Fruit fly (Drosophila melanogaster) whole organism, wandering third instar larva: ENCODE data around the gene CG32767.

Experiments
- Abd-B ChIP-seq: fragments of >200 bp; optimal IDR thresholded peaks from 2 replicates; lab custom pipeline; 2017; ENCODE audit warnings: missing biosample characterization, missing genetic modification characterization
- CG32264 ChIP-seq: fragments of 200-800 bp; sonication (Bioruptor generic); optimal IDR thresholded peaks from 2 replicates; lab custom pipeline; 2016; ENCODE audit warnings: missing biosample characterization, missing genetic modification characterization
- CG9705 ChIP-seq: fragments of 200-800 bp; sonication (Bioruptor generic); optimal IDR thresholded peaks from 2 replicates; lab custom pipeline; 2018; ENCODE audit warnings: missing biosample characterization, mild to moderate bottlenecking, missing genetic modification characterization
- CrebA ChIP-seq: fragments of 200-800 bp; sonication (Bioruptor generic); optimal IDR thresholded peaks from 2 replicates; lab custom pipeline; 2016; ENCODE audit warnings: missing biosample characterization, mild to moderate bottlenecking, missing genetic modification characterization, borderline replicate concordance
- Dfd ChIP-seq: fragments of >200 bp; optimal IDR thresholded peaks from 2 replicates; lab custom pipeline; 2017; ENCODE audit warnings: missing biosample characterization, missing genetic modification characterization
- Dif ChIP-seq: fragments of 200-275, 200-300 bp; sonication (Bioruptor generic); optimal IDR thresholded peaks from 2 replicates; lab custom pipeline; 2018; ENCODE audit warnings: missing biosample characterization, missing genetic modification characterization; ENCODE audit not compliant: partially characterized antibody
- GATAd ChIP-seq: sonication (Bioruptor generic); optimal IDR thresholded peaks from 2 replicates; lab custom pipeline; 2016; ENCODE audit warnings: missing biosample characterization, missing genetic modification characterization
- HLH106 ChIP-seq: fragments of 200-800 bp; optimal IDR thresholded peaks from 3 replicates; lab custom pipeline; 2019; ENCODE audit warnings: missing biosample characterization, mild to moderate bottlenecking, missing genetic modification characterization, moderate library complexity
- Hnf4 ChIP-seq: fragments of 200-800 bp; sonication (Bioruptor generic); optimal IDR thresholded peaks from 2 replicates; lab custom pipeline; 2016; ENCODE audit warnings: missing biosample characterization, mild to moderate bottlenecking, missing genetic modification characterization
- Hr78 ChIP-seq: fragments of >200 bp; optimal IDR thresholded peaks from 2 replicates; lab custom pipeline; 2017; ENCODE audit warnings: missing biosample characterization, missing genetic modification characterization
- Hr83 ChIP-seq: fragments of 200-300 bp; sonication (Bioruptor generic); optimal IDR thresholded peaks from 2 replicates; lab custom pipeline; 2016; ENCODE audit warnings: missing biosample characterization, mild to moderate bottlenecking, missing genetic modification characterization, moderate library complexity; ENCODE audit not compliant: poor library complexity, severe bottlenecking
- Jra ChIP-seq: sonication (Bioruptor generic); optimal IDR thresholded peaks from 2 replicates; lab custom pipeline; 2016; ENCODE audit warnings: missing biosample characterization, missing genetic modification characterization
- Mio ChIP-seq: sonication (Bioruptor generic); optimal IDR thresholded peaks from 2 replicates; lab custom pipeline; 2016; ENCODE audit warnings: missing biosample characterization, missing genetic modification characterization
- Myc ChIP-seq: fragments of >200 bp; optimal IDR thresholded peaks from 2 replicates; lab custom pipeline; 2017
- N ChIP-seq: fragments of >200 bp; optimal IDR thresholded peaks from 2 replicates; lab custom pipeline; 2018; ENCODE audit warnings: missing biosample characterization, missing external identifiers, missing genetic modification characterization
- OdsH ChIP-seq: fragments of 200-800 bp; sonication (Bioruptor generic); optimal IDR thresholded peaks from 2 replicates; lab custom pipeline; 2016; ENCODE audit warnings: missing biosample characterization, mild to moderate bottlenecking, missing genetic modification characterization
- Rel ChIP-seq, 2 experiments: fragments of 200-800 bp; sonication (Bioruptor generic) in 1 of 2; optimal IDR thresholded peaks; 2 replicates in 1 of 2; 3 replicates in 1 of 2; lab custom pipeline; 2016 to 2019; ENCODE audit warnings: mild to moderate bottlenecking in 2 of 2, missing biosample characterization in 2 of 2, missing genetic modification characterization in 2 of 2, moderate library complexity in 1 of 2
- Sp1 ChIP-seq: fragments of 200-800 bp; sonication (Bioruptor generic); optimal IDR thresholded peaks from 3 replicates; lab custom pipeline; 2019; ENCODE audit warnings: missing biosample characterization, mild to moderate bottlenecking, missing genetic modification characterization, moderate library complexity
- Vsx2 ChIP-seq: fragments of 200-300, 225-300 bp; sonication (Bioruptor generic); optimal IDR thresholded peaks from 2 replicates; lab custom pipeline; 2018; ENCODE audit warnings: missing biosample characterization, missing genetic modification characterization; ENCODE audit not compliant: partially characterized antibody
- br ChIP-seq: fragments of 200-800 bp; sonication (Bioruptor generic); optimal IDR thresholded peaks from 2 replicates; lab custom pipeline; 2016; ENCODE audit warnings: missing biosample characterization, missing genetic modification characterization
- brk ChIP-seq: fragments of 200-800 bp; sonication (Bioruptor generic); optimal IDR thresholded peaks from 2 replicates; lab custom pipeline; 2016; ENCODE audit warnings: missing biosample characterization, mild to moderate bottlenecking, missing genetic modification characterization
- dl ChIP-seq, 2 experiments: fragments of 175-275, 200-275 bp in 1 of 2; fragments of 200-275 bp in 1 of 2; sonication (Bioruptor generic); optimal IDR thresholded peaks; lab custom pipeline; 2018; ENCODE audit warnings: mild to moderate bottlenecking in 2 of 2, missing biosample characterization in 2 of 2, missing genetic modification characterization in 2 of 2, moderate library complexity in 2 of 2; ENCODE audit not compliant: partially characterized antibody in 2 of 2, insufficient read depth in 1 of 2
- dmrt93B ChIP-seq: fragments of 200-800 bp; sonication (Bioruptor generic); optimal IDR thresholded peaks from 2 replicates; lab custom pipeline; 2018; ENCODE audit warnings: missing biosample characterization, mild to moderate bottlenecking, missing genetic modification characterization
- dsf ChIP-seq: sonication (Bioruptor generic); optimal IDR thresholded peaks from 2 replicates; lab custom pipeline; 2016; ENCODE audit warnings: missing biosample characterization, missing genetic modification characterization, borderline replicate concordance
- ey ChIP-seq: fragments of 200-800 bp; sonication (Bioruptor generic); optimal IDR thresholded peaks from 2 replicates; lab custom pipeline; 2016; ENCODE audit warnings: missing biosample characterization, missing genetic modification characterization
- foxo ChIP-seq, 2 experiments: fragments of 200-800 bp; sonication (Bioruptor generic); optimal IDR thresholded peaks; 2 replicates in 1 of 2; 3 replicates in 1 of 2; lab custom pipeline; 2016 to 2017; ENCODE audit warnings: missing biosample characterization in 2 of 2, missing genetic modification characterization in 2 of 2
- fru ChIP-seq: fragments of 200-800 bp; sonication (Bioruptor generic); optimal IDR thresholded peaks from 3 replicates; lab custom pipeline; 2016; ENCODE audit warnings: missing biosample characterization, mild to moderate bottlenecking, missing genetic modification characterization
- h ChIP-seq: fragments of 200-800 bp; sonication (Bioruptor generic); optimal IDR thresholded peaks from 3 replicates; lab custom pipeline; 2016; ENCODE audit warnings: missing biosample characterization, mild to moderate bottlenecking, missing genetic modification characterization
- jim ChIP-seq: fragments of 175-275, 200-325 bp; sonication (Bioruptor generic); optimal IDR thresholded peaks from 2 replicates; lab custom pipeline; 2016; ENCODE audit warnings: missing biosample characterization, mild to moderate bottlenecking, missing genetic modification characterization
- lola ChIP-seq: fragments of >200 bp; optimal IDR thresholded peaks from 2 replicates; lab custom pipeline; 2017; ENCODE audit warnings: missing biosample characterization, missing genetic modification characterization
- pan ChIP-seq: fragments of >200 bp; optimal IDR thresholded peaks from 2 replicates; lab custom pipeline; 2017
- psq ChIP-seq: fragments of 200-800 bp; sonication (Bioruptor generic); optimal IDR thresholded peaks from 3 replicates; lab custom pipeline; 2017; ENCODE audit warnings: missing biosample characterization, mild to moderate bottlenecking, missing genetic modification characterization, moderate library complexity
- rgr ChIP-seq: fragments of 200-800 bp; sonication (Bioruptor generic); optimal IDR thresholded peaks from 3 replicates; lab custom pipeline; 2016; ENCODE audit warnings: missing biosample characterization, mild to moderate bottlenecking, missing genetic modification characterization
- sage ChIP-seq: fragments of 200-800 bp; sonication (Bioruptor generic); optimal IDR thresholded peaks from 2 replicates; lab custom pipeline; 2016; ENCODE audit warnings: missing biosample characterization, mild to moderate bottlenecking, missing genetic modification characterization
- sv ChIP-seq: fragments of 200-800 bp; sonication (Bioruptor generic); optimal IDR thresholded peaks from 3 replicates; lab custom pipeline; 2016; ENCODE audit warnings: missing biosample characterization, missing genetic modification characterization
- tai ChIP-seq: sonication (Bioruptor generic); optimal IDR thresholded peaks from 2 replicates; lab custom pipeline; 2016; ENCODE audit warnings: missing biosample characterization, missing genetic modification characterization
- usp ChIP-seq: fragments of >200 bp; optimal IDR thresholded peaks from 2 replicates; lab custom pipeline; 2017; ENCODE audit warnings: missing biosample characterization, missing genetic modification characterization
- woc ChIP-seq: sonication (Bioruptor generic); optimal IDR thresholded peaks from 2 replicates; lab custom pipeline; 2016; ENCODE audit warnings: missing biosample characterization, mild to moderate bottlenecking, missing genetic modification characterization

CG32767 gene

DNA sequence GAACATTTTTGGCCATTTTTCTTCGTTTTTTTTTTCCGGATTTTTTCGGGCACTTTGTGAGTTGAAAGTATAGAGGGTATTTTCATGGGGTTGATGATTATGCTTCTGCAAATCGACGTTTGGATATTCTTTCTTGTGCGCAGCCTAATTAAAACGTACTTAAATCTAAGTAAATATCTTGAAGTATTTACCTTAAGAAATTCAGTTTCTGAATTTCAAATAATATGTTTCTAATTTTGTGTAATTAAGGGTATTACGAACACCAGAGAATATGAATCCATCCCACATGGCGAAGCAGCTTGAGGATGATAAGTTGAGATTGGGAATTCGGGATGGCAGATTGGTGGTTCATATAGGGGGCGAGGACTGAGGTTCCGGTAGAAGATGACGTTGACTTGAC lies 57.9 kb downstream of the CG32767 start:
- TF ChIP-seq Sp1 (GFP tag; lab: Kevin White, UChicago) (peak; percentile 63), ey (peak; percentile 41), usp (no peak), OdsH (GFP tag; lab: Kevin White, UChicago) (peak; percentile 60), h (GFP tag; lab: Kevin White, UChicago) (peak; percentile 64), br (GFP tag; lab: Kevin White, UChicago) (peak; percentile 26), Rel (GFP tag; optimal IDR thresholded peaks at IDR 0.05; lab: Kevin White, UChicago) (no peak), Rel (tag; optimal IDR thresholded peaks at IDR 0.05; lab: Kevin White, UChicago) (no peak), dsf (GFP tag; lab: Kevin White, UChicago) (no peak), HLH106 (tag; lab: Kevin White, UChicago) (peak; percentile 68), brk (GFP tag; lab: Kevin White, UChicago) (peak; percentile 22), Hnf4 (GFP tag; lab: Kevin White, UChicago) (peak; percentile 31), fru (peak; percentile 56), woc (GFP tag; lab: Kevin White, UChicago) (peak; percentile 46), sage (peak; percentile 5), rgr (GFP tag; lab: Kevin White, UChicago) (peak; percentile 60), Jra (peak; percentile 4), N (GFP tag; lab: Kevin White, UChicago) (no peak), foxo (GFP tag; optimal IDR thresholded peaks at IDR 0.05; lab: Kevin White, UChicago) (peak in 1 of 2 experiments; percentile 49)

DNA sequence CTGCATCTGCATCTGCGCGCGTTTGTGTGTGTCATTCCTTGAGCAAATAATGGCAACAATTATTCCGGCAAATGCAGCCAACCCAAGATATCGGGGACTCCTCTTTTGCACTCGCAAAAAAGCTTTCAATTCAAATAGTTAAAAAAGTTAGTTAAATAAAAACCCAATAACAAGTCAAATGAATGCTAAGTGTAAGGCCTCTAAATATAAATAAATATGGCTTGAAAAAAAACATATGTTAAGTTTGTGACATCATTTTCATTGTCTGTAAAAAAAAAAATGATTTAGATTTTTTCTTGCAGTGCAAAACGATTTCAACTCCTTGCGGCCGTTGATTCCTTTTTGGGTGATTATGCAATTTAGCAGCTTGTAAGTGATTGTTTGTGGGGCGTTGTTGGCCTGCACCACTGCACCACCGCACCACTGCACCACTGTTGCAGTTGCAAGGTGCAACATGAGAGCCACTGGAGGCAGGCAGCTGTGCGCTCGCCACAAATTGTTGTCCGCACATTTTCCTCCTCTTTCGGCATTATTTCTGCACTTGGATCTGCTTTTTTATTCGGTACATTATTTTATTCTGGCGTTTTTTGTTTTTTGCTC lies 58.4 kb downstream of the CG32767 start:
- TF ChIP-seq fru (peak; percentile 83), Dfd (no peak), foxo (GFP tag; optimal IDR thresholded peaks at IDR 0.05; lab: Kevin White, UChicago) (peak in 1 of 2 experiments; percentile 77), ey (peak; percentile 71), Hnf4 (GFP tag; lab: Kevin White, UChicago) (peak; percentile 51), N (GFP tag; lab: Kevin White, UChicago) (no peak), sage (no peak), CG9705 (GFP tag; lab: Kevin White, UChicago) (no peak), tai (GFP tag; lab: Kevin White, UChicago) (peak; percentile 24), dmrt93B (GFP tag; lab: Kevin White, UChicago) (peak; percentile 55), HLH106 (tag; lab: Kevin White, UChicago) (peak; percentile 74), h (GFP tag; lab: Kevin White, UChicago) (peak; percentile 71), OdsH (GFP tag; lab: Kevin White, UChicago) (peak; percentile 54), rgr (GFP tag; lab: Kevin White, UChicago) (peak; percentile 65), psq (GFP tag; lab: Kevin White, UChicago) (peak; percentile 8), lola (GFP tag; lab: Kevin White, UChicago) (no peak), Rel (GFP tag; optimal IDR thresholded peaks at IDR 0.05; lab: Kevin White, UChicago) (no peak), Rel (tag; optimal IDR thresholded peaks at IDR 0.05; lab: Kevin White, UChicago) (peak; percentile 61), CG32264 (GFP tag; lab: Kevin White, UChicago) (peak; percentile 2), woc (GFP tag; lab: Kevin White, UChicago) (peak; percentile 21), Sp1 (GFP tag; lab: Kevin White, UChicago) (peak; percentile 84), GATAd (GFP tag; lab: Kevin White, UChicago) (no peak), br (GFP tag; lab: Kevin White, UChicago) (peak; percentile 68)

DNA sequence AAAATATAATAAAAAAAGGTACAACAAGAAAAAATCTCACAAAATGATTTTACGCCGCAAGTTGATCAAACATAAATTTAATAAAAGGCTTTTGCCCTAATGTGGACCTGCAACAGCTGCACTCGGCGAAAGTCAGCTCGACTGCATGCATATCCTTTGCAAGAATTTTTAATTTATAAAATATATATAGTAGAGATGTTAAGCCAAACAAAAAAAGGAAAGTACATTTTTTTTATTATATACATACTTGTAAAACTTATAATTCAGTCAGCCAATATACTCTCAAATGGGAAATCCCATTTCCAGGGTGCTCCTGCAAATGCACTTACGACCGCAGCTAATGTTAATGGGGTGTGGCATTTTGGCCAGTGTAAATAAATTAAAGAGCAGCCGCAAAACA lies 59.3 kb downstream of the CG32767 start:
- TF ChIP-seq Abd-B (GFP tag; lab: Kevin White, UChicago) (no peak), br (GFP tag; lab: Kevin White, UChicago) (peak; percentile 58), jim (GFP tag; lab: Kevin White, UChicago) (no peak), ey (peak; percentile 60), Jra (no peak), Hr83 (GFP tag; lab: Kevin White, UChicago) (no peak), HLH106 (tag; lab: Kevin White, UChicago) (peak; percentile 79), dl (GFP tag; optimal IDR thresholded peaks at IDR 0.05; lab: Kevin White, UChicago; ENCODE audit: insufficient read depth in 1 of 2, partially characterized antibody in 2 of 2) (no peak), lola (GFP tag; lab: Kevin White, UChicago) (no peak), rgr (GFP tag; lab: Kevin White, UChicago) (peak; percentile 69), Dif (GFP tag; lab: Kevin White, UChicago) (no peak), CG32264 (GFP tag; lab: Kevin White, UChicago) (no peak), dmrt93B (GFP tag; lab: Kevin White, UChicago) (peak; percentile 65), Dfd (no peak), Vsx2 (GFP tag; lab: Kevin White, UChicago) (no peak), CrebA (GFP tag; lab: Kevin White, UChicago) (peak; percentile 29), sv (GFP tag; lab: Kevin White, UChicago) (no peak), dsf (GFP tag; lab: Kevin White, UChicago) (no peak), GATAd (GFP tag; lab: Kevin White, UChicago) (no peak), h (GFP tag; lab: Kevin White, UChicago) (peak; percentile 78), Hr78 (GFP tag; lab: Kevin White, UChicago) (no peak), Sp1 (GFP tag; lab: Kevin White, UChicago) (peak; percentile 74), tai (GFP tag; lab: Kevin White, UChicago) (no peak), OdsH (GFP tag; lab: Kevin White, UChicago) (peak; percentile 66), CG9705 (GFP tag; lab: Kevin White, UChicago) (peak; percentile 38), usp (no peak), psq (GFP tag; lab: Kevin White, UChicago) (peak; percentile 63), Mio (GFP tag; lab: Kevin White, UChicago) (no peak), Hnf4 (GFP tag; lab: Kevin White, UChicago) (peak; percentile 49), sage (peak; percentile 71), N (GFP tag; lab: Kevin White, UChicago) (no peak), Rel (GFP tag; optimal IDR thresholded peaks at IDR 0.05; lab: Kevin White, UChicago) (peak; percentile 31), Rel (tag; optimal IDR thresholded peaks at IDR 0.05; lab: Kevin White, UChicago) (peak; percentile 6), pan (lab: Kevin White, UChicago) (no peak), Myc (no peak), foxo (GFP tag; optimal IDR thresholded peaks at IDR 0.05; lab: Kevin White, UChicago) (peak in 1 of 2 experiments; percentile 72)
